Worm (Caenorhabditis elegans): ENCODE data around the gene otub-1.
A peak's percentile ranks its signal among the peaks of the same experiment; 100 is the strongest.
"Not testable (repeated sequence)": the region's sequence is repeated elsewhere in the genome, so short reads cannot be mapped to it uniquely, and the experiment has no call there.

otub-1 gene

ce11 chrV:15031373-15031772 lies 34.7 kb upstream of the otub-1 start, which contains the start of gene cng-1:
Gene cng-1, minus strand, starts transcription at chrV:15031473.
- not testable (repeated sequence) for TF ChIP-seq ztf-11, elt-3, ceh-82 (tag; optimal IDR thresholded peaks at IDR 0.05)

- TF ChIP-seq blmp-1 (tag; optimal IDR thresholded peaks at IDR 0.05; ENCODE audit: insufficient read depth); ceh-16 (tag; optimal IDR thresholded peaks at IDR 0.05); nhr-77 (tag; optimal IDR thresholded peaks at IDR 0.05): not testable (repeated sequence)
Observed at ce11 chrV:15036769-15037168, 29.3 kb upstream of the otub-1 start, which contains the start of gene melo-3. Gene melo-3, minus strand, starts transcription at chrV:15036869.

ce11 chrV:15048107-15048506 lies 18.0 kb upstream of the otub-1 start, which contains the start of gene sdc-3:
Gene sdc-3, minus strand, starts transcription at chrV:15048207.
- TF ChIP-seq fos-1 (tag; optimal IDR thresholded peaks at IDR 0.05): peak; percentile 18
- TF ChIP-seq elt-1 (tag; optimal IDR thresholded peaks at IDR 0.05): no peak
- no peak for TF ChIP-seq ama-1 (optimal IDR thresholded peaks at IDR 0.05)
- TF ChIP-seq lsy-2 (tag; optimal IDR thresholded peaks at IDR 0.05): no peak
- TF ChIP-seq mab-5 (tag; optimal IDR thresholded peaks at IDR 0.05): no peak
- TF ChIP-seq C34F6.9 (tag; optimal IDR thresholded peaks at IDR 0.05): peak; percentile 28
- TF ChIP-seq blmp-1 (tag; optimal IDR thresholded peaks at IDR 0.05; ENCODE audit: insufficient read depth): no peak
- TF ChIP-seq ztf-4 (tag; optimal IDR thresholded peaks at IDR 0.05): no peak

- TF ChIP-seq gmeb-1 (tag; optimal IDR thresholded peaks at IDR 0.05): no peak
- TF ChIP-seq lin-39 (tag; optimal IDR thresholded peaks at IDR 0.05): no peak
- no peak for TF ChIP-seq unc-39 (tag; optimal IDR thresholded peaks at IDR 0.05)
- no peak for TF ChIP-seq nhr-77 (tag; optimal IDR thresholded peaks at IDR 0.05)
- TF ChIP-seq R02D3.7 (tag; optimal IDR thresholded peaks at IDR 0.05): no peak
- no peak for TF ChIP-seq fos-1 (tag; optimal IDR thresholded peaks at IDR 0.05)
- no peak for TF ChIP-seq nhr-6 (tag; optimal IDR thresholded peaks at IDR 0.05)
- no peak for TF ChIP-seq aly-2 (tag; optimal IDR thresholded peaks at IDR 0.05)
- no peak for TF ChIP-seq crh-2 (tag; optimal IDR thresholded peaks at IDR 0.05)
- no peak for TF ChIP-seq sma-9 (GFP tag; optimal IDR thresholded peaks at IDR 0.05)
- TF ChIP-seq sma-9 (tag; optimal IDR thresholded peaks at IDR 0.05): no peak
- TF ChIP-seq sem-4 (tag; optimal IDR thresholded peaks at IDR 0.05): no peak
- TF ChIP-seq nhr-11 (tag; optimal IDR thresholded peaks at IDR 0.05): no peak
- no peak for TF ChIP-seq nhr-25 (tag; optimal IDR thresholded peaks at IDR 0.05)
- no peak for TF ChIP-seq nhr-10 (tag; optimal IDR thresholded peaks at IDR 0.05)
- no peak for TF ChIP-seq blmp-1 (tag; optimal IDR thresholded peaks at IDR 0.05; ENCODE audit: insufficient read depth)
- TF ChIP-seq mdl-1 (tag; optimal IDR thresholded peaks at IDR 0.05): no peak
- no peak for TF ChIP-seq lin-11 (tag; optimal IDR thresholded peaks at IDR 0.05)
- TF ChIP-seq ztf-1 (GFP tag; conservative IDR thresholded peaks at IDR 0.05): no peak
- no peak for TF ChIP-seq F13H6.1 (tag; optimal IDR thresholded peaks at IDR 0.05)
- no peak for TF ChIP-seq nhr-129 (tag; optimal IDR thresholded peaks at IDR 0.05)
Observed at ce11 chrV:15051720-15052119, 14.4 kb upstream of the otub-1 start.

ce11 chrV:15052368-15052767 lies 13.7 kb upstream of the otub-1 start, which contains the start of the genes fbxa-82 and C25D7.5:
Gene fbxa-82, minus strand, starts transcription at chrV:15052530.
Gene C25D7.5, plus strand, starts transcription at chrV:15052650.
- peak; percentile 30 for TF ChIP-seq fos-1 (tag; optimal IDR thresholded peaks at IDR 0.05)
- TF ChIP-seq alr-1 (tag; optimal IDR thresholded peaks at IDR 0.05): no peak
- no peak for TF ChIP-seq nhr-25 (tag; optimal IDR thresholded peaks at IDR 0.05)

ce11 chrV:15054733-15055132 lies 11.4 kb upstream of the otub-1 start:
- TF ChIP-seq lin-11 (tag; optimal IDR thresholded peaks at IDR 0.05) (no peak), nhr-6 (tag; optimal IDR thresholded peaks at IDR 0.05) (no peak), F13H6.1 (tag; optimal IDR thresholded peaks at IDR 0.05) (no peak), nhr-77 (tag; optimal IDR thresholded peaks at IDR 0.05) (no peak), mbf-1 (tag; optimal IDR thresholded peaks at IDR 0.05) (no peak), mdl-1 (tag; optimal IDR thresholded peaks at IDR 0.05) (no peak), nhr-237 (tag; optimal IDR thresholded peaks at IDR 0.05) (no peak), nhr-12 (tag; optimal IDR thresholded peaks at IDR 0.05) (no peak), dmd-4 (tag; optimal IDR thresholded peaks at IDR 0.05) (no peak), lin-39 (tag; optimal IDR thresholded peaks at IDR 0.05) (no peak), nhr-25 (tag; optimal IDR thresholded peaks at IDR 0.05) (no peak), egl-27 (tag; optimal IDR thresholded peaks at IDR 0.05) (no peak), ceh-82 (tag; optimal IDR thresholded peaks at IDR 0.05) (no peak), C34F6.9 (tag; optimal IDR thresholded peaks at IDR 0.05) (no peak), fos-1 (tag; optimal IDR thresholded peaks at IDR 0.05) (no peak), ztf-4 (tag; optimal IDR thresholded peaks at IDR 0.05) (no peak), mab-5 (tag; optimal IDR thresholded peaks at IDR 0.05) (no peak)
